Fruit fly (Drosophila melanogaster) whole organism, embryonic: ENCODE measurements around the gene svp.

Source experiments
- Awh ChIP-seq: fragments of 200-800 bp; sonication (Bioruptor generic); IDR thresholded peaks from 2 replicates; pipeline ENCODE4, ENCODE4 v1.3.6; 2022; ENCODE audit warnings: missing biosample characterization, missing genetic modification characterization
- BEAF-32 ChIP-seq: fragments of 200-800 bp; sonication (Bioruptor generic); optimal IDR thresholded peaks from 3 replicates; lab custom pipeline; 2017; ENCODE audit warnings: missing biosample characterization, missing genetic modification characterization, mild to moderate bottlenecking, moderate library complexity, missing genetic modification reagents
- Bteb2 ChIP-seq: fragments of 200-800 bp; sonication (Bioruptor generic); optimal IDR thresholded peaks from 2 replicates; lab custom pipeline; 2016; ENCODE audit warnings: missing biosample characterization, missing genetic modification characterization
- CG11504 ChIP-seq: fragments of 200-800 bp; sonication (Bioruptor generic); optimal IDR thresholded peaks from 3 replicates; lab custom pipeline; 2019; ENCODE audit warnings: missing biosample characterization, mild to moderate bottlenecking, missing genetic modification characterization, moderate library complexity
- CG1233 ChIP-seq: fragments of 200-800 bp; sonication (Bioruptor generic); optimal IDR thresholded peaks from 4 replicates; lab custom pipeline; 2018; ENCODE audit warnings: missing biosample characterization, mild to moderate bottlenecking, missing genetic modification characterization
- CG12769 ChIP-seq: fragments of 200-800 bp; sonication (Bioruptor generic); optimal IDR thresholded peaks from 2 replicates; lab custom pipeline; 2019; ENCODE audit warnings: missing biosample characterization, mild to moderate bottlenecking, missing genetic modification characterization, moderate library complexity
- CG13424 ChIP-seq: fragments of 200-800 bp; sonication (Bioruptor generic); optimal IDR thresholded peaks from 2 replicates; lab custom pipeline; 2019; ENCODE audit warnings: missing biosample characterization, mild to moderate bottlenecking, missing genetic modification characterization, moderate library complexity
- CG17186 ChIP-seq: fragments of 200-800 bp; sonication (Bioruptor generic); optimal IDR thresholded peaks from 3 replicates; lab custom pipeline; 2017; ENCODE audit warnings: missing biosample characterization, missing genetic modification reagents, missing genetic modification characterization
- CG18599 ChIP-seq: fragments of 200-800 bp; sonication (Bioruptor generic); optimal IDR thresholded peaks from 3 replicates; lab custom pipeline; 2017; ENCODE audit warnings: missing biosample characterization, missing genetic modification characterization, mild to moderate bottlenecking, moderate library complexity, missing genetic modification reagents
- CG2116 ChIP-seq: fragments of 200-800 bp; sonication (Bioruptor generic); optimal IDR thresholded peaks from 3 replicates; lab custom pipeline; 2018; ENCODE audit warnings: missing biosample characterization, mild to moderate bottlenecking, missing genetic modification characterization
- CG2129 ChIP-seq: fragments of 200-800 bp; sonication (Bioruptor generic); IDR thresholded peaks from 2 replicates; pipeline ENCODE4 v1.3.6; 2022; ENCODE audit warnings: missing biosample characterization, missing genetic modification characterization; ENCODE audit not compliant: partially characterized antibody
- CG32532 ChIP-seq: fragments of 200-800 bp; sonication (Bioruptor generic); IDR thresholded peaks from 2 replicates; pipeline ENCODE4 v1.3.6; 2022; ENCODE audit warnings: missing biosample characterization, missing genetic modification characterization
- CG6272 ChIP-seq: fragments of 200-800 bp; sonication (Bioruptor generic); IDR thresholded peaks from 2 replicates; pipeline ENCODE4 v1.3.6; 2022; ENCODE audit warnings: missing biosample characterization, missing genetic modification characterization
- CG7357 ChIP-seq: fragments of 200-800 bp; sonication (Bioruptor generic); IDR thresholded peaks from 3 replicates; pipeline ENCODE4 v1.3.6; 2022; ENCODE audit warnings: missing biosample characterization, missing genetic modification characterization
- CG7963 ChIP-seq: fragments of 200-800 bp; sonication (Bioruptor generic); IDR thresholded peaks from 3 replicates; pipeline ENCODE4 v1.3.6; 2022; ENCODE audit warnings: missing biosample characterization, missing genetic modification characterization; ENCODE audit not compliant: partially characterized antibody
- CG8281 ChIP-seq: fragments of 200-800 bp; sonication (Bioruptor generic); optimal IDR thresholded peaks from 2 replicates; lab custom pipeline; 2018; ENCODE audit warnings: missing biosample characterization, mild to moderate bottlenecking, missing genetic modification characterization, moderate library complexity
- CG9932 ChIP-seq: fragments of 200-800 bp; sonication (Bioruptor generic); IDR thresholded peaks from 2 replicates; pipeline ENCODE4 v1.3.6; 2022; ENCODE audit warnings: missing biosample characterization, missing genetic modification characterization
- Camta ChIP-seq: fragments of 200-800 bp; sonication (Bioruptor generic); optimal IDR thresholded peaks from 2 replicates; lab custom pipeline; 2016; ENCODE audit warnings: missing biosample characterization, missing genetic modification characterization
- D19A ChIP-seq: fragments of 200-800 bp; optimal IDR thresholded peaks from 3 replicates; lab custom pipeline; 2019; ENCODE audit warnings: missing biosample characterization, mild to moderate bottlenecking, missing genetic modification characterization, moderate library complexity
- E2f2 ChIP-seq: fragments of 200-800 bp; sonication (Bioruptor generic); IDR thresholded peaks from 2 replicates; pipeline ENCODE4 v1.3.6; 2022; ENCODE audit warnings: missing biosample characterization, missing genetic modification characterization
- Fer2 ChIP-seq: fragments of 200-800 bp; sonication (Bioruptor generic); optimal IDR thresholded peaks from 2 replicates; lab custom pipeline; 2018; ENCODE audit warnings: missing biosample characterization, mild to moderate bottlenecking, missing genetic modification characterization, moderate library complexity
- Fer3 ChIP-seq: fragments of 200-800 bp; sonication (Bioruptor generic); optimal IDR thresholded peaks from 2 replicates; lab custom pipeline; 2018; ENCODE audit warnings: missing biosample characterization, mild to moderate bottlenecking, missing genetic modification characterization, moderate library complexity
- Gug ChIP-seq: fragments of 200-800 bp; sonication (Bioruptor generic); IDR thresholded peaks from 4 replicates; pipeline ENCODE4 v1.3.6; 2022; ENCODE audit warnings: missing biosample characterization, missing genetic modification characterization
- Hand ChIP-seq: fragments of 200-800 bp; sonication (Bioruptor generic); optimal IDR thresholded peaks from 2 replicates; lab custom pipeline; 2017; ENCODE audit warnings: mild to moderate bottlenecking, missing biosample characterization, missing genetic modification reagents, missing genetic modification characterization
- Hmr ChIP-seq: fragments of 200-800 bp; sonication (Bioruptor generic); optimal IDR thresholded peaks from 3 replicates; lab custom pipeline; 2017; ENCODE audit warnings: mild to moderate bottlenecking, missing biosample characterization, missing genetic modification reagents, missing genetic modification characterization
- Hmx ChIP-seq: fragments of 200-800 bp; sonication (Bioruptor generic); optimal IDR thresholded peaks from 2 replicates; lab custom pipeline; 2016; ENCODE audit warnings: missing biosample characterization, missing genetic modification characterization
- Mad ChIP-seq: fragments of 200-800 bp; sonication (Bioruptor generic); optimal IDR thresholded peaks from 2 replicates; lab custom pipeline; 2016; ENCODE audit warnings: missing biosample characterization, missing genetic modification characterization
- Nf-YB ChIP-seq: fragments of 200-800 bp; sonication (Bioruptor generic); optimal IDR thresholded peaks from 3 replicates; lab custom pipeline; 2019; ENCODE audit warnings: missing biosample characterization, mild to moderate bottlenecking, missing genetic modification characterization, moderate library complexity
- NfI ChIP-seq: fragments of 200-800 bp; sonication (Bioruptor generic); optimal IDR thresholded peaks from 3 replicates; lab custom pipeline; 2018; ENCODE audit warnings: missing biosample characterization, mild to moderate bottlenecking, missing genetic modification characterization, moderate library complexity
- Opbp ChIP-seq: fragments of 200-800 bp; sonication (Bioruptor generic); IDR thresholded peaks from 3 replicates; pipeline ENCODE4 v1.3.6; 2022; ENCODE audit warnings: missing biosample characterization, missing genetic modification characterization; ENCODE audit not compliant: partially characterized antibody
- PHDP ChIP-seq: fragments of 200-800 bp; sonication (Bioruptor generic); optimal IDR thresholded peaks from 3 replicates; lab custom pipeline; 2018; ENCODE audit warnings: missing biosample characterization, mild to moderate bottlenecking, missing genetic modification characterization, moderate library complexity
- Ptx1 ChIP-seq: fragments of 200-800 bp; sonication (Bioruptor generic); IDR thresholded peaks from 2 replicates; pipeline ENCODE4 v1.3.6; 2022; ENCODE audit warnings: missing biosample characterization, missing genetic modification characterization
- Side ChIP-seq: fragments of 200-800 bp; sonication (Bioruptor generic); optimal IDR thresholded peaks from 2 replicates; lab custom pipeline; 2016; ENCODE audit warnings: missing biosample characterization, missing genetic modification characterization
- Spps ChIP-seq: fragments of 200-800 bp; sonication (Bioruptor generic); optimal IDR thresholded peaks from 2 replicates; lab custom pipeline; 2018; ENCODE audit warnings: missing biosample characterization, mild to moderate bottlenecking, missing genetic modification characterization
- Stat92E ChIP-seq, 3 experiments: fragments of >200 bp in 2 of 3; fragments of 200-800 bp in 1 of 3; sonication (Bioruptor generic) in 1 of 3; optimal IDR thresholded peaks; 2 replicates each; lab custom pipeline; 2017 to 2019; ENCODE audit warnings: missing biosample characterization in 3 of 3, missing genetic modification characterization in 3 of 3, mild to moderate bottlenecking in 1 of 3, moderate library complexity in 1 of 3
- Taf1 ChIP-seq: fragments of 200-800 bp; sonication (Bioruptor generic); IDR thresholded peaks from 2 replicates; pipeline ENCODE4 v1.3.6; 2022; ENCODE audit warnings: missing biosample characterization, missing genetic modification characterization
- YL-1 ChIP-seq: fragments of 200-800 bp; sonication (Bioruptor generic); optimal IDR thresholded peaks from 3 replicates; lab custom pipeline; 2017; ENCODE audit warnings: missing biosample characterization, mild to moderate bottlenecking, missing genetic modification characterization
- ase ChIP-seq: fragments of 200-800 bp; sonication (Bioruptor generic); IDR thresholded peaks from 3 replicates; pipeline ENCODE4 v1.3.6; 2022; ENCODE audit warnings: missing biosample characterization, missing genetic modification characterization
- cato ChIP-seq: fragments of 200-800 bp; sonication (Bioruptor generic); optimal IDR thresholded peaks from 2 replicates; lab custom pipeline; 2016; ENCODE audit warnings: missing biosample characterization, missing genetic modification characterization, borderline replicate concordance
- chinmo ChIP-seq: fragments of 200-800 bp; sonication (Bioruptor generic); IDR thresholded peaks from 4 replicates; pipeline ENCODE4 v1.3.6; 2022; ENCODE audit warnings: missing biosample characterization, missing genetic modification characterization; ENCODE audit not compliant: partially characterized antibody
- chm ChIP-seq: fragments of 200-800 bp; sonication (Bioruptor generic); IDR thresholded peaks from 2 replicates; pipeline ENCODE4 v1.3.6; 2022; ENCODE audit warnings: missing biosample characterization, missing genetic modification characterization
- da ChIP-seq: fragments of 200-800 bp; sonication (Bioruptor generic); optimal IDR thresholded peaks from 2 replicates; lab custom pipeline; 2016; ENCODE audit warnings: missing biosample characterization, missing genetic modification characterization
- dpn ChIP-seq, 2 experiments: fragments of 200-800 bp; sonication (Bioruptor generic); optimal IDR thresholded peaks; 3 replicates each; lab custom pipeline; 2016; ENCODE audit warnings: missing biosample characterization in 2 of 2, missing genetic modification characterization in 2 of 2
- emc ChIP-seq: fragments of 200-800 bp; sonication (Bioruptor generic); optimal IDR thresholded peaks from 2 replicates; lab custom pipeline; 2016; ENCODE audit warnings: missing biosample characterization, missing genetic modification characterization
- fru ChIP-seq: fragments of >200 bp; optimal IDR thresholded peaks from 2 replicates; lab custom pipeline; 2017
- mam ChIP-seq: fragments of 200-800 bp; sonication (Bioruptor generic); optimal IDR thresholded peaks from 3 replicates; lab custom pipeline; 2016; ENCODE audit warnings: missing biosample characterization, missing genetic modification characterization
- prd ChIP-seq, 3 experiments: fragments of >200 bp in 2 of 3; fragments of 200-800 bp in 1 of 3; sonication (Bioruptor generic) in 1 of 3; optimal IDR thresholded peaks in 2 of 3; IDR thresholded peaks in 1 of 3; 2 replicates in 2 of 3; 3 replicates in 1 of 3; pipeline versions ENCODE4 v1.3.6 to Lab custom; 2017 to 2022; ENCODE audit warnings: missing biosample characterization in 1 of 3, missing genetic modification characterization in 1 of 3
- pros ChIP-seq: fragments of 200-800 bp; sonication (Bioruptor generic); optimal IDR thresholded peaks from 3 replicates; lab custom pipeline; 2019; ENCODE audit warnings: missing biosample characterization, mild to moderate bottlenecking, missing genetic modification characterization, moderate library complexity
- slbo ChIP-seq: fragments of 200-800 bp; sonication (Bioruptor generic); IDR thresholded peaks from 2 replicates; pipeline ENCODE4 v1.3.6; 2022; ENCODE audit warnings: missing biosample characterization, missing genetic modification characterization
- trem ChIP-seq: fragments of 200-800 bp; optimal IDR thresholded peaks from 3 replicates; lab custom pipeline; 2019; ENCODE audit warnings: missing biosample characterization, mild to moderate bottlenecking, missing genetic modification characterization, moderate library complexity

The svp gene

dm6 chr3R:12350497-12350896 lies 92.0 kb downstream of the svp start, which contains the start of gene CG10038 (continued):
- TF ChIP-seq NfI (GFP tag; lab: Kevin White, UChicago) (peak; percentile 48), fru (lab: Kevin White, UChicago) (no peak), CG17186 (peak; percentile 35), CG2116 (GFP tag; lab: Kevin White, UChicago) (peak; percentile 96), CG13424 (tag; lab: Kevin White, UChicago) (peak; percentile 41), trem (tag; lab: Kevin White, UChicago) (peak; percentile 55), CG12769 (tag; lab: Kevin White, UChicago) (no peak), CG8281 (tag; lab: Kevin White, UChicago) (no peak), emc (no peak), D19A (tag; lab: Kevin White, UChicago) (peak; percentile 45), Bteb2 (GFP tag; lab: Kevin White, UChicago) (no peak), Spps (tag; lab: Kevin White, UChicago) (no peak), CG9932 (GFP tag; lab: Robert Waterston, UW) (peak; percentile 82), Taf1 (GFP tag; lab: Robert Waterston, UW) (no peak), CG32532 (GFP tag; lab: Robert Waterston, UW) (peak; percentile 66), Fer3 (tag; lab: Kevin White, UChicago) (peak; percentile 11), Ptx1 (peak; percentile 46), BEAF-32 (GFP tag; lab: Kevin White, UChicago) (peak; percentile 93), CG1233 (GFP tag; lab: Kevin White, UChicago) (no peak), cato (GFP tag; lab: Kevin White, UChicago) (no peak), Side (peak; percentile 15), da (GFP tag; lab: Kevin White, UChicago) (no peak), CG18599 (GFP tag; lab: Kevin White, UChicago) (no peak), chm (no peak), CG7357 (peak; percentile 81), Nf-YB (GFP tag; lab: Kevin White, UChicago) (peak; percentile 2), CG11504 (tag; lab: Kevin White, UChicago) (peak; percentile 61), Hand (no peak), Hmr (peak; percentile 54), slbo (peak; percentile 67; the same call in 1 of the 2 replicates), Mad (GFP tag; lab: Kevin White, UChicago) (peak; percentile 36), E2f2 (GFP tag; lab: Robert Waterston, UW) (peak; percentile 71), prd (optimal IDR thresholded peaks at IDR 0.05; lab: Kevin White, UChicago) (no peak), prd (GFP tag; IDR thresholded peaks at IDR 0.05; lab: Robert Waterston, UW) (no peak; the same call in 2 of the 3 replicates), Fer2 (tag; lab: Kevin White, UChicago) (no peak), chinmo (peak; percentile 92), Gug (GFP tag; lab: Robert Waterston, UW) (peak; percentile 62; the same call in 2 of the 4 replicates), CG7963 (peak; percentile 86), Opbp (GFP tag; lab: Robert Waterston, UW) (peak; percentile 98), mam (GFP tag; lab: Kevin White, UChicago) (peak; percentile 45), pros (GFP tag; lab: Kevin White, UChicago) (no peak), YL-1 (GFP tag; lab: Kevin White, UChicago) (peak; percentile 45), CG6272 (peak; percentile 68), dpn (GFP tag; optimal IDR thresholded peaks at IDR 0.05; lab: Kevin White, UChicago) (peak; percentile 29 to 58), PHDP (tag; lab: Kevin White, UChicago) (peak; percentile 41), Hmx (GFP tag; lab: Kevin White, UChicago) (no peak), ase (no peak), Awh (GFP tag; lab: Robert Waterston, UW) (no peak), Stat92E (GFP tag; optimal IDR thresholded peaks at IDR 0.05; lab: Kevin White, UChicago) (no peak), CG2129 (GFP tag; lab: Robert Waterston, UW) (peak; percentile 77), Camta (GFP tag; lab: Kevin White, UChicago) (no peak)
